Worm (Caenorhabditis elegans) whole organism, L1 larva: ENCODE results near the gene Y25C1A.2.

Source experiments
- fkh-4 ChIP-seq: sonication (generic microtip); optimal IDR thresholded peaks from 2 replicates; lab custom pipeline; 2016; ENCODE audit warnings: missing compliant biosample characterization, missing genetic modification characterization, borderline replicate concordance
- nhr-90 ChIP-seq: sonication (generic microtip); optimal IDR thresholded peaks from 2 replicates; lab custom pipeline; 2016; ENCODE audit warnings: mild to moderate bottlenecking, missing genetic modification characterization, missing compliant biosample characterization; ENCODE audit not compliant: poor library complexity

- TF ChIP-seq nhr-90 (no peak), fkh-4 (tag; lab: Kevin White, UChicago) (no peak)
Observed at ce11 chrII:3148404-3148803, 36.0 kb downstream of the Y25C1A.2 start.
